Fruit fly (Drosophila melanogaster): ENCODE results near the gene CG8003.

The CG8003 gene

DNA sequence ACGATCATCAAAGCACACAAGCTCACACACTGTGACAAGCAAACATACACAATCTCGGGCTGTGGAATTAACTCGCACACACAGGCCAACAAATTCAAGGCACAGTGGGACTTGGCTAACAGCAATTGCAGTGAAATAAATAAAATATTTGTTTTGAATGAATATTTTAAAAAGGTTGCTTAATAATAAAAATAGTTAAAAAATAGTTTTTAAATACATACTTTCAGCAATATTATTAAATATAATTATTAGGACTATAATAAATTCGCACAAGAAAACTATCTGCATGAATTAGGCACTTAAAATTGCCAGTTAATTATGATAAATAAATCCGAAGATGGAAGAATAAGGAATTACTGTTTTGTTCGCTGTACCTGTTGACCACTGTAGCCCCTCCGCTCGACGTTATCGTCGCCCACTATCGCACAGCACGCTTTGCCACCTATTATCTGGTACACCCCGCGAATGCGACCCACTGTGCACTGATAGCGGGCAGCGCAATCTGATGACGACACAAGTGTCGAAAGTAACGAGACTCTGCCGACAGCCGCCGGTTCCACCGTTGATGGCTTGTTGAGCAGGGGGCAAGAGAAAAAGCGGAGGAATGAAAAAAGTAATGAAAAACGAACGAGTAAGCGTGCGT lies 21.6 kb downstream of the CG8003 start (continued):
- TF ChIP-seq CG5180 (GFP tag; optimal IDR thresholded peaks at IDR 0.05) (peak; percentile 94), CG4730 (GFP tag; IDR thresholded peaks at IDR 0.05) (peak; percentile 94), Lim3 (GFP tag; IDR thresholded peaks at IDR 0.05) (peak; percentile 93; the same call in 1 of the 2 replicates), CG14860 (GFP tag; IDR thresholded peaks at IDR 0.05; ENCODE audit: partially characterized antibody) (no peak), CkIIα-i1 (GFP tag; IDR thresholded peaks at IDR 0.05) (peak; percentile 80), CG10543 (GFP tag; optimal IDR thresholded peaks at IDR 0.05) (peak; percentile 99), CG31388 (GFP tag; optimal IDR thresholded peaks at IDR 0.05) (peak; percentile 92), vnd (GFP tag; IDR thresholded peaks at IDR 0.05; ENCODE audit: partially characterized antibody) (peak; percentile 39; the same call in 1 of the 3 replicates), Hey (tag; optimal IDR thresholded peaks at IDR 0.05) (peak; percentile 100), jigr1 (GFP tag; IDR thresholded peaks at IDR 0.05) (peak; percentile 98), CG32532 (GFP tag; IDR thresholded peaks at IDR 0.05) (peak; percentile 96), hkb (optimal IDR thresholded peaks at IDR 0.05) (no peak), hkb (GFP tag; IDR thresholded peaks at IDR 0.05) (peak; percentile 98), CG3281 (GFP tag; optimal IDR thresholded peaks at IDR 0.05) (peak; percentile 99), crp (GFP tag; optimal IDR thresholded peaks at IDR 0.05) (peak in 1 of 2 experiments; percentile 72), cg (GFP tag; optimal IDR thresholded peaks at IDR 0.05) (peak; percentile 54), stwl (tag; optimal IDR thresholded peaks at IDR 0.05) (no peak), cwo (GFP tag; optimal IDR thresholded peaks at IDR 0.05) (peak; percentile 99), exex (tag; optimal IDR thresholded peaks at IDR 0.05) (peak; percentile 91), HLH3B (GFP tag; IDR thresholded peaks at IDR 0.05) (peak; percentile 98), CG15514 (GFP tag; optimal IDR thresholded peaks at IDR 0.05) (peak; percentile 92), CG34422 (GFP tag; IDR thresholded peaks at IDR 0.05) (peak; percentile 96; the same call in 2 of the 3 replicates), CG14014 (GFP tag; IDR thresholded peaks at IDR 0.05) (peak; percentile 97), CG31224 (GFP tag; IDR thresholded peaks at IDR 0.05) (peak; percentile 92), Chrac-16 (GFP tag; optimal IDR thresholded peaks at IDR 0.05) (peak; percentile 97), CG17328 (GFP tag; IDR thresholded peaks at IDR 0.05) (peak; percentile 93), Drgx (GFP tag; IDR thresholded peaks at IDR 0.05) (peak; percentile 95), kay (GFP tag; optimal IDR thresholded peaks at IDR 0.05) (peak; percentile 92), ro (GFP tag; IDR thresholded peaks at IDR 0.05) (peak; percentile 92), Gug (GFP tag; IDR thresholded peaks at IDR 0.05) (peak; percentile 96), ash1 (GFP tag; optimal IDR thresholded peaks at IDR 0.05) (no peak), Awh (GFP tag; IDR thresholded peaks at IDR 0.05) (peak; percentile 95), sr (GFP tag; IDR thresholded peaks at IDR 0.05) (peak; percentile 86), Sry-δ (GFP tag; optimal IDR thresholded peaks at IDR 0.05) (peak; percentile 44), chn (GFP tag; optimal IDR thresholded peaks at IDR 0.05) (peak; percentile 92), BtbVII (GFP tag; optimal IDR thresholded peaks at IDR 0.05) (peak; percentile 99), fd102C (GFP tag; optimal IDR thresholded peaks at IDR 0.05) (no peak), lola (GFP tag; optimal IDR thresholded peaks at IDR 0.05) (peak in 1 of 3 experiments; percentile 98), pb (GFP tag; optimal IDR thresholded peaks at IDR 0.05) (peak; percentile 66), psq (GFP tag; optimal IDR thresholded peaks at IDR 0.05) (peak; percentile 90), CG4820 (GFP tag; optimal IDR thresholded peaks at IDR 0.05) (peak; percentile 97), gro (GFP tag; optimal IDR thresholded peaks at IDR 0.05) (peak; percentile 37), crol (GFP tag; IDR thresholded peaks at IDR 0.05) (peak; percentile 97), CG8478 (optimal IDR thresholded peaks at IDR 0.05) (no peak), salm (tag; optimal IDR thresholded peaks at IDR 0.05) (peak; percentile 96), CG6791 (GFP tag; IDR thresholded peaks at IDR 0.05; ENCODE audit: partially characterized antibody) (0 out of 3 replicates have a peak, but pooled peaks have one; percentile 37), NfI (GFP tag; optimal IDR thresholded peaks at IDR 0.05) (peak; percentile 96), pros (GFP tag; optimal IDR thresholded peaks at IDR 0.05) (peak; percentile 43), CG6175 (GFP tag; IDR thresholded peaks at IDR 0.05) (peak; percentile 96), Ets65A (GFP tag) (peak; percentile 94)

Data from whole organism, embryonic.